Worm (Caenorhabditis elegans) whole organism, L4 larva: ENCODE measurements around the gene ZK1240.8.

Experiments used
- ama-1 ChIP-seq: fragments of 150-350 bp; optimal IDR thresholded peaks from 2 replicates; lab custom pipeline; 2014; ENCODE audit warnings: inconsistent platforms, mixed read lengths
- egl-27 ChIP-seq: sonication (generic microtip); optimal IDR thresholded peaks from 3 replicates; lab custom pipeline; 2017; ENCODE audit warnings: missing biosample characterization, missing genetic modification reagents, missing genetic modification characterization
- lin-15B ChIP-seq: fragments of 150-350 bp; sonication (generic microtip); optimal IDR thresholded peaks from 3 replicates; lab custom pipeline; 2014; ENCODE audit warnings: missing biosample characterization, missing genetic modification characterization
- mdl-1 ChIP-seq, 2 experiments: fragments of 150-350 bp in 1 of 2; sonication (generic microtip) in 1 of 2; optimal IDR thresholded peaks; 2 replicates each; lab custom pipeline; 2014 to 2017; ENCODE audit warnings: missing biosample characterization in 2 of 2, missing genetic modification characterization in 2 of 2
- mes-2 ChIP-seq: sonication (generic microtip); optimal IDR thresholded peaks from 2 replicates; lab custom pipeline; 2016; ENCODE audit warnings: missing genotype, mild to moderate bottlenecking, missing genetic modification characterization, missing compliant biosample characterization; ENCODE audit not compliant: poor library complexity, severe bottlenecking
- nhr-10 ChIP-seq: fragments of 150-350 bp; optimal IDR thresholded peaks from 2 replicates; lab custom pipeline; 2014; ENCODE audit warnings: missing biosample characterization, missing genetic modification characterization
- pha-4 ChIP-seq, 2 experiments: fragments of 150-350 bp in 1 of 2; fragments of 200-800 bp in 1 of 2; sonication (Bioruptor generic) in 1 of 2; IDR thresholded peaks in 1 of 2; optimal IDR thresholded peaks in 1 of 2; 2 replicates each; pipeline versions ENCODE4 v1.3.6 to Lab custom; 2014 to 2022; ENCODE audit warnings: missing genetic modification characterization in 2 of 2, missing genetic modification reagents in 2 of 2, missing biosample characterization in 1 of 2, missing compliant biosample characterization in 1 of 2
- skn-1 ChIP-seq: fragments of 150-350 bp; optimal IDR thresholded peaks from 2 replicates; lab custom pipeline; 2014; ENCODE audit warnings: missing biosample characterization, missing genetic modification characterization
- unc-62 ChIP-seq, 3 experiments: fragments of 150-350 bp in 1 of 3; sonication (generic microtip); optimal IDR thresholded peaks in 2 of 3; peaks in 1 of 3; 1 replicate in 1 of 3; 2 replicates in 2 of 3; lab custom pipeline; 2014 to 2017; ENCODE audit warnings: missing biosample characterization in 3 of 3, missing genetic modification characterization in 3 of 3, missing genetic modification reagents in 3 of 3, missing genotype in 1 of 3

DNA sequence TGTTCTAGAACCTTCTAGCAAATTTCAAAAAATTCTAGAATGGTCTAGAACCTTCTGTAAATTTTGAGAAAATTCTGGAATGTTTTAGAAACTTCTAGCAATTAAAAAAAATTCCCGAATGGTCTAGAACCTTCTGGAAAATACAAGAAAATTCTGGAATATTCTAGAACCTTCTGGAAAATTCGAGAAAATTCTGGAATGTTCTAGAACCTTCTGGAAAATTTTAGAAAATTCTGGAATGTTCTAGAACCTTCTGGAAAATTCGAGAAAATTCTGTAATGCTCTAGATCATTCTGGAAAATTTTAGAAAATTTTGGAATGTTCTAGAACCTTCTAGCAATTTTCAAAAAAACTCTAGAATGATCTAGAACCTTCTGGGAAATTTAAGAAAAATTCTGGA, 1.6 kb upstream of the ZK1240.8 start:
- TF ChIP-seq unc-62 (GFP tag; optimal IDR thresholded peaks at IDR 0.05 in 1 of 2; lab: Kevin White, UChicago): no peak
- no peak for TF ChIP-seq unc-62 (tag; optimal IDR thresholded peaks at IDR 0.05; lab: Kevin White, UChicago)
- no peak for TF ChIP-seq mdl-1 (tag; optimal IDR thresholded peaks at IDR 0.05; lab: Kevin White, UChicago)
- TF ChIP-seq egl-27 (tag; lab: Kevin White, UChicago): no peak
- no peak for TF ChIP-seq mes-2 (tag; lab: Kevin White, UChicago)
- TF ChIP-seq pha-4 (GFP tag; IDR thresholded peaks at IDR 0.05; lab: Robert Waterston, UW): no peak
- TF ChIP-seq pha-4 (tag; optimal IDR thresholded peaks at IDR 0.05; lab: Kevin White, UChicago): no peak
- no peak for TF ChIP-seq ama-1 (lab: Kevin White, UChicago)
- no peak for TF ChIP-seq skn-1 (tag; lab: Kevin White, UChicago)
- TF ChIP-seq lin-15B: no peak
- no peak for TF ChIP-seq nhr-10 (tag; lab: Kevin White, UChicago)
